Worm (Caenorhabditis elegans) whole organism, L1 larva: ENCODE results near the gene sre-52.

ENCODE experiments used
- aly-2 ChIP-seq: fragments of 150-350 bp; optimal IDR thresholded peaks from 2 replicates; lab custom pipeline; 2014; ENCODE audit warnings: missing biosample characterization, missing genetic modification characterization
- hlh-4 ChIP-seq: sonication (generic microtip); optimal IDR thresholded peaks from 2 replicates; lab custom pipeline; 2016; ENCODE audit warnings: mild to moderate bottlenecking, missing genetic modification characterization, missing compliant biosample characterization
- isw-1 ChIP-seq: fragments of 200-800 bp; sonication (Bioruptor generic); IDR thresholded peaks from 2 replicates; pipeline ENCODE4 v1.3.6; 2022; ENCODE audit warnings: missing genetic modification characterization, missing compliant biosample characterization
- lin-13 ChIP-seq: fragments of 150-350 bp; optimal IDR thresholded peaks from 2 replicates; lab custom pipeline; 2014; ENCODE audit warnings: missing biosample characterization, missing genetic modification reagents, missing genetic modification characterization
- mep-1 ChIP-seq: fragments of 150-350 bp; optimal IDR thresholded peaks from 2 replicates; lab custom pipeline; 2014; ENCODE audit warnings: missing biosample characterization, missing genetic modification characterization
- nhr-237 ChIP-seq: fragments of 150-350 bp; optimal IDR thresholded peaks from 2 replicates; lab custom pipeline; 2014; ENCODE audit warnings: missing biosample characterization, missing genetic modification characterization
- pqm-1 ChIP-seq: sonication (generic microtip); optimal IDR thresholded peaks from 3 replicates; lab custom pipeline; 2017; ENCODE audit warnings: missing biosample characterization, missing genetic modification characterization
- snpc-4 ChIP-seq: fragments of 150-350 bp; optimal IDR thresholded peaks from 2 replicates; lab custom pipeline; 2014; ENCODE audit warnings: missing biosample characterization, missing genetic modification characterization
- tbx-2 ChIP-seq: sonication (generic microtip); optimal IDR thresholded peaks from 2 replicates; lab custom pipeline; 2016; ENCODE audit warnings: missing genetic modification characterization, missing compliant biosample characterization
- unc-62 ChIP-seq: fragments of 150-350 bp; optimal IDR thresholded peaks from 2 replicates; lab custom pipeline; 2014; ENCODE audit warnings: missing biosample characterization, missing genetic modification reagents, missing genetic modification characterization
- ztf-11 ChIP-seq, 2 experiments: sonication (generic microtip); optimal IDR thresholded peaks; 2 replicates each; lab custom pipeline; 2016 to 2017; ENCODE audit warnings: missing genetic modification characterization in 2 of 2, missing biosample characterization in 1 of 2, missing compliant biosample characterization in 1 of 2

- no peak for TF ChIP-seq hlh-4 (tag; lab: Kevin White, UChicago)
- TF ChIP-seq unc-62 (GFP tag; lab: Kevin White, UChicago), result no peak
- TF ChIP-seq aly-2 (tag; lab: Kevin White, UChicago), result no peak
- TF ChIP-seq lin-13 (GFP tag; lab: Kevin White, UChicago), result no peak
- no peak for TF ChIP-seq isw-1 (GFP tag; lab: Robert Waterston, UW)
- TF ChIP-seq ztf-11 (tag; optimal IDR thresholded peaks at IDR 0.05; lab: Kevin White, UChicago), result no peak
- no peak for TF ChIP-seq pqm-1
- TF ChIP-seq tbx-2, result no peak
- TF ChIP-seq mep-1 (tag; lab: Kevin White, UChicago), result no peak
- no peak for TF ChIP-seq snpc-4 (tag; lab: Kevin White, UChicago)
- TF ChIP-seq nhr-237 (tag; lab: Kevin White, UChicago), result no peak
Observed at ce11 chrII:12349866-12350265, 14.3 kb downstream of the sre-52 start.
